Worm (Caenorhabditis elegans): ENCODE measurements around the gene ceh-62.

Gene ceh-62

ce11 chrII:10805437-10805836, at the start of gene ceh-62:
Gene ceh-62, plus strand, starts transcription at chrII:10805737.
- TF ChIP-seq ceh-39 (tag; optimal IDR thresholded peaks at IDR 0.05), result no peak
- no peak for TF ChIP-seq lin-32 (GFP tag; optimal IDR thresholded peaks at IDR 0.05)
- TF ChIP-seq elt-3 (tag; optimal IDR thresholded peaks at IDR 0.05), result no peak
- no peak for TF ChIP-seq lin-13 (tag; optimal IDR thresholded peaks at IDR 0.05)
- TF ChIP-seq nhr-12 (tag; optimal IDR thresholded peaks at IDR 0.05), result no peak
- TF ChIP-seq mep-1 (tag; optimal IDR thresholded peaks at IDR 0.05), result no peak
- TF ChIP-seq drap-1 (GFP tag; optimal IDR thresholded peaks at IDR 0.05), result no peak
- TF ChIP-seq mab-5 (tag; optimal IDR thresholded peaks at IDR 0.05), result no peak
- no peak for TF ChIP-seq nhr-76 (tag; optimal IDR thresholded peaks at IDR 0.05)
- no peak for TF ChIP-seq ces-1 (GFP tag; optimal IDR thresholded peaks at IDR 0.05)
- TF ChIP-seq M03D4.4 (tag; optimal IDR thresholded peaks at IDR 0.05), result no peak
- TF ChIP-seq tbx-8 (GFP tag; optimal IDR thresholded peaks at IDR 0.05), result no peak
- TF ChIP-seq bed-3 (GFP tag; optimal IDR thresholded peaks at IDR 0.05), result no peak

DNA sequence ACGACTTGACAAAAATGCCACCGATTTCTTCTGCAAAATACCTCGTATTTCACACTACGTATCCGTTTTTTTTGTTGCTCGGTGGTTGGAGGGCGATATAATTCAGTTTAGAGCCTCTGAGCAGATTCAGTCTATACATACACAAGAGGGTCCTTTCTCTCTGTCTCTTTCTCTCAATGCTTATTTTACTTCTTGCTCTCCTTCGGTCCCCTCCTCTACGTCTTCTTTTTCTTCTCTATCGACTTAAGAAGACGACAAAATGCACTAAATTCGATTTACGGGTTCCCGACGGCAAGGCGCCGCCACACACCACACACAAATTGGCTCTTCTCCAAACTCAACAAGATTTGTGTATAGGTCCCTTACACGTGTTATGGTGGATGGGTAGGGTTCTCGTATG, 46.6 kb upstream of the ceh-62 start:
- TF ChIP-seq ham-2 (GFP tag; optimal IDR thresholded peaks at IDR 0.05), result no peak
- no peak for TF ChIP-seq mab-5 (tag; optimal IDR thresholded peaks at IDR 0.05)
- no peak for TF ChIP-seq unc-39 (tag; optimal IDR thresholded peaks at IDR 0.05)
- TF ChIP-seq ces-1 (GFP tag; optimal IDR thresholded peaks at IDR 0.05), result peak; percentile 97
- TF ChIP-seq sem-2 (GFP tag; optimal IDR thresholded peaks at IDR 0.05), result no peak
- no peak for TF ChIP-seq elt-3 (tag; optimal IDR thresholded peaks at IDR 0.05)

ce11 chrII:10759425-10759824, 46.1 kb upstream of the ceh-62 start:
- TF ChIP-seq lin-32 (GFP tag; optimal IDR thresholded peaks at IDR 0.05) (no peak), bed-3 (GFP tag; optimal IDR thresholded peaks at IDR 0.05) (no peak), nhr-28 (tag; optimal IDR thresholded peaks at IDR 0.05) (no peak), ztf-11 (tag; optimal IDR thresholded peaks at IDR 0.05) (no peak), ceh-43 (GFP tag; optimal IDR thresholded peaks at IDR 0.05) (no peak), unc-62 (GFP tag; optimal IDR thresholded peaks at IDR 0.05) (no peak), mep-1 (tag; optimal IDR thresholded peaks at IDR 0.05) (no peak), sem-2 (GFP tag; optimal IDR thresholded peaks at IDR 0.05) (no peak), zip-8 (tag; optimal IDR thresholded peaks at IDR 0.05) (no peak), lsy-2 (tag; optimal IDR thresholded peaks at IDR 0.05) (no peak), sptf-1 (tag; optimal IDR thresholded peaks at IDR 0.05) (no peak), ces-1 (GFP tag; optimal IDR thresholded peaks at IDR 0.05) (no peak), nhr-237 (tag; optimal IDR thresholded peaks at IDR 0.05) (no peak), ceh-39 (tag; optimal IDR thresholded peaks at IDR 0.05) (no peak), snpc-4 (tag; optimal IDR thresholded peaks at IDR 0.05) (no peak), ceh-83 (GFP tag; optimal IDR thresholded peaks at IDR 0.05) (no peak), cnd-1 (tag; optimal IDR thresholded peaks at IDR 0.05) (no peak), elt-3 (tag; optimal IDR thresholded peaks at IDR 0.05) (no peak), M03D4.4 (tag; optimal IDR thresholded peaks at IDR 0.05) (no peak), ham-2 (GFP tag; optimal IDR thresholded peaks at IDR 0.05) (no peak)

DNA sequence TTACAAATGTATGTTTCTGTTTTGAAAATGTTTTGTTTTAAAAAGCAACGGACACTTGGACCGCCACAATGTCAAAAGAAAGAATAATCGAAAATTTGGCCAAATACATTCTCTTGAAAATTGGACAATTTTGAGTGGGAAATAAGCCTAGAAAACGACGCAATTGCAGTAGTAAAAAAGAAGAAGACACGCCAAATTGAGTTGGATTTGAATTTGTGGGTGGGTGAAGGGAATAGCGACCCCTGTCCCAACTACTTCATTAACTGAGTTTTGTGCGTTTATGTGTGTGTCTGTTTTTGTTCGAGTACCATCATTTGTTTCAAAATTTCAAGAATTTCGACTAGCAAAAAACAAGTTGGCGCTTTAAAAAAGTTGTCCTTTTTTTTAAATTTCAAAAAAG, 44.7 kb upstream of the ceh-62 start:
- no peak for TF ChIP-seq mab-5 (tag; optimal IDR thresholded peaks at IDR 0.05)
- TF ChIP-seq flh-1 (GFP tag; optimal IDR thresholded peaks at IDR 0.05), result no peak
- peak; percentile 73 for TF ChIP-seq ces-1 (GFP tag; optimal IDR thresholded peaks at IDR 0.05)

ce11 chrII:10761653-10762052, 43.9 kb upstream of the ceh-62 start:
- no peak for TF ChIP-seq unc-39 (tag; optimal IDR thresholded peaks at IDR 0.05)
- TF ChIP-seq ces-1 (GFP tag; optimal IDR thresholded peaks at IDR 0.05), result peak; percentile 75
- TF ChIP-seq tbx-8 (GFP tag; optimal IDR thresholded peaks at IDR 0.05), result peak; percentile 1

- no peak for TF ChIP-seq drap-1 (GFP tag; optimal IDR thresholded peaks at IDR 0.05)
- no peak for TF ChIP-seq cnd-1 (tag; optimal IDR thresholded peaks at IDR 0.05)
- TF ChIP-seq snpc-4 (tag; optimal IDR thresholded peaks at IDR 0.05), result no peak
- no peak for TF ChIP-seq nhr-12 (tag; optimal IDR thresholded peaks at IDR 0.05)
- TF ChIP-seq ceh-39 (tag; optimal IDR thresholded peaks at IDR 0.05), result no peak
- TF ChIP-seq pha-4 (tag; optimal IDR thresholded peaks at IDR 0.05), result no peak
- no peak for TF ChIP-seq nhr-76 (tag; optimal IDR thresholded peaks at IDR 0.05)
Measured at ce11 chrII:10765238-10765637, 40.3 kb upstream of the ceh-62 start.

ce11 chrII:10766773-10767172, 38.8 kb upstream of the ceh-62 start:
- TF ChIP-seq lin-13 (tag; optimal IDR thresholded peaks at IDR 0.05) (no peak), ces-1 (GFP tag; optimal IDR thresholded peaks at IDR 0.05) (peak; percentile 79)

Measured in whole organism, mixed stage, embryonic.